Fruit fly (Drosophila melanogaster) whole organism, pupa: ENCODE data around the gene CG17666.

ENCODE experiments used
- CG10348 ChIP-seq: fragments of 200-800 bp; sonication (Bioruptor generic); IDR thresholded peaks from 2 replicates; pipeline ENCODE4 v1.3.6; 2022; ENCODE audit warnings: missing biosample characterization, missing genetic modification characterization
- CG12605 ChIP-seq: fragments of 200-800 bp; sonication (Bioruptor generic); IDR thresholded peaks from 2 replicates; pipeline ENCODE4 v1.3.6; 2022; ENCODE audit warnings: missing biosample characterization, missing genetic modification characterization
- CG13204 ChIP-seq: fragments of 200-800 bp; sonication (Bioruptor generic); optimal IDR thresholded peaks from 2 replicates; lab custom pipeline; 2018; ENCODE audit warnings: missing biosample characterization, mild to moderate bottlenecking, missing genetic modification characterization, moderate library complexity
- CG14655 ChIP-seq: fragments of 200-800 bp; sonication (Bioruptor generic); optimal IDR thresholded peaks from 3 replicates; lab custom pipeline; 2017; ENCODE audit warnings: mild to moderate bottlenecking, missing biosample characterization, missing genetic modification reagents, missing genetic modification characterization
- CG15710 ChIP-seq: fragments of 200-800 bp; sonication (Bioruptor generic); optimal IDR thresholded peaks from 2 replicates; lab custom pipeline; 2018; ENCODE audit warnings: missing biosample characterization, mild to moderate bottlenecking, missing genetic modification characterization, moderate library complexity
- CG17806 ChIP-seq: fragments of 200-800 bp; sonication (Bioruptor generic); optimal IDR thresholded peaks from 2 replicates; lab custom pipeline; 2018; ENCODE audit warnings: missing biosample characterization, mild to moderate bottlenecking, missing genetic modification characterization, moderate library complexity
- CG32121 ChIP-seq: fragments of 200-800 bp; sonication (Bioruptor generic); IDR thresholded peaks from 2 replicates; pipeline ENCODE4 v1.3.6; 2022; ENCODE audit warnings: missing biosample characterization, missing genetic modification characterization
- CG34367 ChIP-seq: fragments of 200-800 bp; sonication (Bioruptor generic); optimal IDR thresholded peaks from 2 replicates; lab custom pipeline; 2018; ENCODE audit warnings: missing biosample characterization, mild to moderate bottlenecking, missing genetic modification characterization
- CG4496 ChIP-seq: fragments of 200-800 bp; sonication (Bioruptor generic); IDR thresholded peaks from 3 replicates; pipeline ENCODE4 v1.3.6; 2022; ENCODE audit warnings: missing biosample characterization, missing genetic modification characterization
- CG8159 ChIP-seq: fragments of 200-800 bp; sonication (Bioruptor generic); optimal IDR thresholded peaks from 3 replicates; lab custom pipeline; 2018; ENCODE audit warnings: missing biosample characterization, mild to moderate bottlenecking, missing genetic modification characterization, moderate library complexity
- CG8301 ChIP-seq: fragments of 200-800 bp; sonication (Bioruptor generic); optimal IDR thresholded peaks from 2 replicates; lab custom pipeline; 2018; ENCODE audit warnings: missing biosample characterization, mild to moderate bottlenecking, missing genetic modification characterization
- CG9948 ChIP-seq: fragments of 200-800 bp; sonication (Bioruptor generic); optimal IDR thresholded peaks from 2 replicates; lab custom pipeline; 2018; ENCODE audit warnings: missing biosample characterization, mild to moderate bottlenecking, missing genetic modification characterization, moderate library complexity
- D1 ChIP-seq: fragments of 200-800 bp; sonication (Bioruptor generic); optimal IDR thresholded peaks from 2 replicates; lab custom pipeline; 2018; ENCODE audit warnings: missing biosample characterization, mild to moderate bottlenecking, missing genetic modification characterization, moderate library complexity
- EcR ChIP-seq: fragments of 200-800 bp; sonication (Bioruptor generic); optimal IDR thresholded peaks from 3 replicates; lab custom pipeline; 2019; ENCODE audit warnings: missing biosample characterization, missing genetic modification characterization, mild to moderate bottlenecking, moderate library complexity, missing genetic modification reagents
- Ets98B ChIP-seq: fragments of 200-800 bp; sonication (Bioruptor generic); IDR thresholded peaks from 2 replicates; pipeline ENCODE4 v1.3.6; 2022; ENCODE audit warnings: missing biosample characterization, missing genetic modification characterization
- Pif1A ChIP-seq: fragments of 200-800 bp; sonication (Bioruptor generic); optimal IDR thresholded peaks from 3 replicates; lab custom pipeline; 2016; ENCODE audit warnings: missing biosample characterization, missing genetic modification characterization
- Pif1B ChIP-seq: fragments of 200-800 bp; sonication (Bioruptor generic); optimal IDR thresholded peaks from 3 replicates; lab custom pipeline; 2016; ENCODE audit warnings: missing biosample characterization, missing genetic modification characterization
- Snoo ChIP-seq: fragments of 200-800 bp; sonication (Bioruptor generic); optimal IDR thresholded peaks from 3 replicates; lab custom pipeline; 2017; ENCODE audit warnings: missing biosample characterization, mild to moderate bottlenecking, missing genetic modification characterization, inconsistent platforms
- fd96Ca ChIP-seq: fragments of 200-800 bp; sonication (Bioruptor generic); IDR thresholded peaks from 3 replicates; pipeline ENCODE4 v1.3.6; 2022; ENCODE audit warnings: missing biosample characterization, missing genetic modification characterization
- gl ChIP-seq: fragments of 200-800 bp; sonication (Bioruptor generic); optimal IDR thresholded peaks from 2 replicates; lab custom pipeline; 2018; ENCODE audit warnings: missing biosample characterization, mild to moderate bottlenecking, missing genetic modification characterization
- rn ChIP-seq: fragments of 200-800 bp; sonication (Bioruptor generic); IDR thresholded peaks from 2 replicates; pipeline ENCODE4 v1.3.6; 2022; ENCODE audit warnings: missing biosample characterization, missing genetic modification characterization

The CG17666 gene

DNA sequence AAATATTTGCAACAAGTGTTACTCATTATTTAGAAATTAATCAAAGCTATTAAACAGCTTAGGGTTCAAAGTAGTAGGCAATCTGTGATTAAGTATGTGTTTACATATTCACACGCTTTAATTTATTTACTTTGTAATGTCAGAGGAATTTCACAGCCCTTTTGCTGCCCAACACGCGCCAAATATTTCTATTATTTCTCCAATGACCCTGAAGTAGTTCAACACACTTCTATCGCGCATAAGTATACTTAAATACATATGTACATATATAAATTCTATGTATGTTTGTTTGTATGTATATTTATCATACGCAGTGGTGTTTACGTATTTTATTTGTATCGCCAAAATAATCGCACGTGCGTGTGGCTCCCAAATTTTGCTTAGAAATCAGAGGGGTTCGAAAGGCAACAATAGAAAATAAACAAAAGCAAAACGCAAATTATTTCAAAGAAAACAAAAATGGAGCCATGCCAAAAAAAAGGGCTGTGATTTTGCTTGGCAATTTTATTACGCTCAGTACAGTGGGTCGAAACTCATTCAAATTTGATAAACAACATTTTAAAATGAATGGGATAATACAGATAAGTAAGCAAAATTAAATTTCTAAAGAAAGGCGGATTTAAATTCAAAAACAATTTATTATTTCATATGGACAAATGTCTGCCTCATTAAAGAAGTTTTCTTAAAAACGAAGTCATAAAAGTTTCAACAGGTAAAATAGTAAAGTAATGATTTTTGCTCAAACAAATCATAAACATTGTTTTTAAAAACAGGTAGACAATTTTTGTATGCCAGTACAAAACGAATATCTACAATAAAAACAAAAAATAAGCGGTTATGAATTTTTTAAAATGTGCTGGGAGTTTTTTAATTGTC lies 22.3 kb downstream of the CG17666 start:
- TF ChIP-seq Pif1B, result no peak
- TF ChIP-seq rn, result no peak
- no peak for TF ChIP-seq CG10348
- no peak for TF ChIP-seq CG4496 (GFP tag; lab: Robert Waterston, UW)
- TF ChIP-seq Pif1A (GFP tag; lab: Kevin White, UChicago), result no peak
- no peak for TF ChIP-seq CG14655 (GFP tag; lab: Kevin White, UChicago)
- TF ChIP-seq EcR (GFP tag; lab: Kevin White, UChicago), result no peak
- no peak for TF ChIP-seq Snoo (tag; lab: Kevin White, UChicago)
- TF ChIP-seq CG32121, result 0 out of 2 replicates have a peak, but pooled peaks have one; percentile 21
- TF ChIP-seq CG34367, result no peak
- TF ChIP-seq gl (tag; lab: Kevin White, UChicago), result no peak
- no peak for TF ChIP-seq CG15710 (tag; lab: Kevin White, UChicago)
- TF ChIP-seq CG8159 (tag; lab: Kevin White, UChicago), result no peak
- TF ChIP-seq CG12605, result no peak
- peak; percentile 1 for TF ChIP-seq CG9948 (tag; lab: Kevin White, UChicago)
- no peak for TF ChIP-seq fd96Ca
- TF ChIP-seq CG17806, result no peak

- TF ChIP-seq CG32121 (no peak), CG9948 (tag; lab: Kevin White, UChicago) (no peak), CG15710 (tag; lab: Kevin White, UChicago) (no peak), CG14655 (GFP tag; lab: Kevin White, UChicago) (no peak), Pif1B (no peak), fd96Ca (peak; percentile 40; the same call in 2 of the 3 replicates), gl (tag; lab: Kevin White, UChicago) (no peak), CG4496 (GFP tag; lab: Robert Waterston, UW) (peak; percentile 43; the same call in 1 of the 3 replicates), CG12605 (peak; percentile 11; the same call in 1 of the 2 replicates), CG17806 (no peak), Ets98B (GFP tag; lab: Robert Waterston, UW) (no peak), CG13204 (GFP tag; lab: Kevin White, UChicago) (no peak), Snoo (tag; lab: Kevin White, UChicago) (no peak), CG34367 (no peak), EcR (GFP tag; lab: Kevin White, UChicago) (no peak), CG8159 (tag; lab: Kevin White, UChicago) (no peak), CG10348 (no peak), rn (no peak), CG8301 (tag; lab: Kevin White, UChicago) (no peak), D1 (tag; lab: Kevin White, UChicago) (no peak), Pif1A (GFP tag; lab: Kevin White, UChicago) (peak; percentile 4)
- TF ChIP-seq, all 21 proteins: peak for 4
These were observed 23.1 kb downstream of the CG17666 start for dm6 chr3L:12804035-12804729.

DNA sequence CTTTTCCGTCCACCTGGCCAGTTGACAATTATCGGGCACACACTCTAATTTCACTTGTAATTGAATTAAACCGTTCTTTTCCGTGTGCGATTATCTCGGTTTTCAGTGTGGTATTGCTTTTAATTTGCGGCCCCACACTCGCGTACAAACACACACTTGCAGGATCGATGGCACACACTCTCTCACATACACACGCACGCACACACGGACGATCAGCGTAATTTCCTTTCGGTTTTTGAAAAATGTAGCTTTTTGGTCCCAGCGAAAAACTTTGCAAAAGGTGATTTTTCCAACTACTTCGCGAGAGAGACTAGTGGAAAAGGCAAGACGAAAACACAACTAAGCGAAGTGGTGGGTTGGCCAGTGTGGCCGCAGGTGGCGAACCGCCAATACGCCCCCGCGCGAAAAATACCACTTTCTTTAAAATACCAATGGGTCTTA lies 23.6 kb downstream of the CG17666 start, which contains the start of gene Atg1:
Gene Atg1, minus strand, starts transcription at position 387 of the 441 bp plus-strand sequence.
- TF ChIP-seq Pif1B (no peak), CG12605 (peak; percentile 22; the same call in 1 of the 2 replicates)

- TF ChIP-seq EcR (GFP tag; lab: Kevin White, UChicago), result no peak
- no peak for TF ChIP-seq CG12605
- TF ChIP-seq CG8301 (tag; lab: Kevin White, UChicago), result no peak
- TF ChIP-seq Snoo (tag; lab: Kevin White, UChicago), result no peak
- no peak for TF ChIP-seq CG9948 (tag; lab: Kevin White, UChicago)
- TF ChIP-seq D1 (tag; lab: Kevin White, UChicago), result no peak
- no peak for TF ChIP-seq Pif1A (GFP tag; lab: Kevin White, UChicago)
- no peak for TF ChIP-seq CG4496 (GFP tag; lab: Robert Waterston, UW)
- TF ChIP-seq gl (tag; lab: Kevin White, UChicago), result no peak
- TF ChIP-seq CG15710 (tag; lab: Kevin White, UChicago), result no peak
- TF ChIP-seq CG8159 (tag; lab: Kevin White, UChicago), result no peak
- TF ChIP-seq Ets98B (GFP tag; lab: Robert Waterston, UW), result no peak
- TF ChIP-seq CG32121, result no peak
- no peak for TF ChIP-seq fd96Ca
- TF ChIP-seq, all 21 proteins: peak for 0
These were observed 24.6 kb downstream of the CG17666 start, which contains the start of gene Sap130 for dm6 chr3L:12805660-12806289. TSS of gene Sap130 (plus strand) at chr3L:12805902.

- TF ChIP-seq fd96Ca (no peak), Pif1B (peak; percentile 56), CG10348 (no peak), CG32121 (peak; percentile 54; the same call in 1 of the 2 replicates), EcR (GFP tag; lab: Kevin White, UChicago) (peak; percentile 7), CG17806 (peak; percentile 49), CG34367 (peak; percentile 40), gl (tag; lab: Kevin White, UChicago) (no peak), D1 (tag; lab: Kevin White, UChicago) (peak; percentile 42), CG14655 (GFP tag; lab: Kevin White, UChicago) (no peak), CG12605 (no peak), CG15710 (tag; lab: Kevin White, UChicago) (peak; percentile 45), CG8301 (tag; lab: Kevin White, UChicago) (no peak), CG8159 (tag; lab: Kevin White, UChicago) (peak; percentile 62), Pif1A (GFP tag; lab: Kevin White, UChicago) (no peak), Snoo (tag; lab: Kevin White, UChicago) (peak; percentile 54), CG4496 (GFP tag; lab: Robert Waterston, UW) (no peak), CG13204 (GFP tag; lab: Kevin White, UChicago) (no peak), Ets98B (GFP tag; lab: Robert Waterston, UW) (peak; percentile 76), rn (no peak), CG9948 (tag; lab: Kevin White, UChicago) (peak; percentile 39)
These were observed 25.2 kb downstream of the CG17666 start for dm6 chr3L:12806290-12806743.
